Fruit fly (Drosophila melanogaster) whole organism: ENCODE measurements around the gene CG43330.

ENCODE experiments used
- EcR ChIP-seq, 2 experiments: fragments of >200 bp; optimal IDR thresholded peaks; 2 replicates each; lab custom pipeline; 2017; ENCODE audit warnings: missing biosample characterization in 2 of 2, missing genetic modification characterization in 2 of 2, missing genetic modification reagents in 2 of 2
- psq ChIP-seq: fragments of >200 bp; optimal IDR thresholded peaks from 2 replicates; lab custom pipeline; 2017
- usp ChIP-seq: fragments of >200 bp; optimal IDR thresholded peaks from 2 replicates; lab custom pipeline; 2017; ENCODE audit warnings: missing biosample characterization, missing genetic modification characterization, mixed read lengths

DNA sequence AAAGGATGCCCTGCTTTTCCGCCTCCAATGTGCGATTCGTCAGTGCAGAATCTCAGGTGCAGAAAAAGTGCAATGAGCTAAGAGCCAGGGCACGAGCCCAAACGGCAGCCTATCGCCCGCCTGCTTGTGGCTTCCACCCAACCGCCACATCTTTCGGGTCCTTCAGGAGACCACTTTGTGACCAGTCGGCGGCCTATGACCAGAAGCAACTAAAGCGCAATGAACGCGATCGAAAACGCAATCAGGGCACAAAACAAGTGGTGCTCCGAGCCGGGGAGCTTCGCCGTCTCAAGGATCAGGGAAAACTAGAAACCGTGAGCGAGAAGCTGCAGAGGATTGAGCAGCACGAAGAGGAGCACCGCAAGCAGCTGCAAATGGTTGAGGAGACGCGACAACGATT is 49.9 kb downstream of the CG43330 start, which contains the start of gene CG11449:
- TF ChIP-seq psq (lab: Kevin White, UChicago) (no peak), EcR (GFP tag; optimal IDR thresholded peaks at IDR 0.05; lab: Kevin White, UChicago) (no peak), usp (GFP tag; lab: Kevin White, UChicago) (no peak)
